Fruit fly (Drosophila melanogaster) whole organism, wandering third instar larva: ENCODE results near the gene Npc2c.

Source experiments
- Abd-B ChIP-seq: fragments of >200 bp; optimal IDR thresholded peaks from 2 replicates; lab custom pipeline; 2017; ENCODE audit warnings: missing biosample characterization, missing genetic modification characterization
- CG32264 ChIP-seq: fragments of 200-800 bp; sonication (Bioruptor generic); optimal IDR thresholded peaks from 2 replicates; lab custom pipeline; 2016; ENCODE audit warnings: missing biosample characterization, missing genetic modification characterization
- Myc ChIP-seq: fragments of >200 bp; optimal IDR thresholded peaks from 2 replicates; lab custom pipeline; 2017
- Vsx2 ChIP-seq: fragments of 200-300, 225-300 bp; sonication (Bioruptor generic); optimal IDR thresholded peaks from 2 replicates; lab custom pipeline; 2018; ENCODE audit warnings: missing biosample characterization, missing genetic modification characterization; ENCODE audit not compliant: partially characterized antibody
- h ChIP-seq: fragments of 200-800 bp; sonication (Bioruptor generic); optimal IDR thresholded peaks from 3 replicates; lab custom pipeline; 2016; ENCODE audit warnings: missing biosample characterization, mild to moderate bottlenecking, missing genetic modification characterization
- usp ChIP-seq: fragments of >200 bp; optimal IDR thresholded peaks from 2 replicates; lab custom pipeline; 2017; ENCODE audit warnings: missing biosample characterization, missing genetic modification characterization

DNA sequence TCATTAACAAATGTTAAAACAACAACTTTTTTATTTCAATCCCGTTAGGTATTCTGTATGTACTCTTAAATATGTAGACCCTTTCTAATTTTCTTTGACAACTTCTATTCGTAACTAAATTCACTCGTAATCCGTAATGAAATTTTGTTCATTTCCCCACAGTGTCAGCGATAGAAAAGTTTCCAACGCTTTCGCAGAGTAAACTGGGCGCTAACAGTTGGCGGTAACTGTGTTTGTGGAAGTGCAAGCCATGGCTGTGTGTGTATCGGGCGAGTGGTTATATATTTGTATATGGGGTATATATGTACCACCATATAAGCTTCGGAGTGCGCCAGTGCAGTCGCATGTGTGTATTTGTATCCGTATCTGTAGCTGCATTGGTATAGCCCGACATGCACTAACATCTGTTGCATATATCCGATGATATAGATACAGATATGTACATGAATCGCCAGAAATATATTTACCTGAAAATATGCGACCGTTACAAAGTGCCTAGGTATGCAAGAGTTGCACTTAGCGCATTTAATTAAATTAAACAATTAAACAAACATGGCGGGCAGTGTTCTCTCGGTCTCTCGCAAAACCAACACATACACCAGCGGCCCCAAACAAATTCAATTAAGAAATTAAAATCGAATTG lies 21.5 kb downstream of the Npc2c start:
- no peak for TF ChIP-seq Vsx2 (GFP tag; lab: Kevin White, UChicago)
- TF ChIP-seq h (GFP tag; lab: Kevin White, UChicago) = peak; percentile 44
- TF ChIP-seq CG32264 (GFP tag; lab: Kevin White, UChicago) = no peak
- TF ChIP-seq Myc (lab: Kevin White, UChicago) = no peak
- no peak for TF ChIP-seq Abd-B
- TF ChIP-seq usp (GFP tag; lab: Kevin White, UChicago) = no peak
